Worm (Caenorhabditis elegans) whole organism, L2 larva: ENCODE data around the gene otpl-3.

Source experiments
- ceh-82 ChIP-seq: fragments of 150-350 bp; optimal IDR thresholded peaks from 2 replicates; lab custom pipeline; 2014; ENCODE audit warnings: missing biosample characterization, missing genetic modification characterization
- gmeb-1 ChIP-seq: fragments of 150-350 bp; optimal IDR thresholded peaks from 2 replicates; lab custom pipeline; 2014; ENCODE audit warnings: missing biosample characterization, missing genetic modification characterization
- lin-39 ChIP-seq: fragments of 150-350 bp; optimal IDR thresholded peaks from 2 replicates; lab custom pipeline; 2014; ENCODE audit warnings: missing biosample characterization, missing genetic modification reagents, missing genetic modification characterization
- nhr-11 ChIP-seq: fragments of 150-350 bp; optimal IDR thresholded peaks from 2 replicates; lab custom pipeline; 2014; ENCODE audit warnings: missing biosample characterization, missing genetic modification characterization
- nhr-23 ChIP-seq: fragments of 150-350 bp; optimal IDR thresholded peaks from 2 replicates; lab custom pipeline; 2014; ENCODE audit warnings: missing biosample characterization, missing genetic modification reagents, missing genetic modification characterization
- nhr-237 ChIP-seq: fragments of 150-350 bp; optimal IDR thresholded peaks from 2 replicates; lab custom pipeline; 2014; ENCODE audit warnings: missing biosample characterization, missing genetic modification characterization
- nhr-77 ChIP-seq: fragments of 150-350 bp; optimal IDR thresholded peaks from 2 replicates; lab custom pipeline; 2014; ENCODE audit warnings: missing biosample characterization, missing genetic modification characterization
- unc-39 ChIP-seq: fragments of 150-350 bp; optimal IDR thresholded peaks from 2 replicates; lab custom pipeline; 2014; ENCODE audit warnings: missing biosample characterization, missing genetic modification characterization

- TF ChIP-seq lin-39 (no peak), gmeb-1 (no peak), nhr-11 (tag; lab: Kevin White, UChicago) (no peak), unc-39 (tag; lab: Kevin White, UChicago) (no peak), ceh-82 (tag; lab: Kevin White, UChicago) (no peak), nhr-237 (tag; lab: Kevin White, UChicago) (no peak), nhr-77 (tag; lab: Kevin White, UChicago) (no peak), nhr-23 (tag; lab: Kevin White, UChicago) (no peak)
Measured at ce11 chrX:6937742-6938141, 13.2 kb upstream of the otpl-3 start.
